Worm (Caenorhabditis elegans) whole organism, L1 larva: ENCODE results near the gene Y69H2.15.
A peak's percentile ranks its signal among the peaks of the same experiment; 100 is the strongest.

Experiments
- C16A3.4 ChIP-seq: fragments of 150-350 bp; optimal IDR thresholded peaks from 2 replicates; lab custom pipeline; 2014; ENCODE audit warnings: missing biosample characterization, missing genetic modification characterization
- aly-2 ChIP-seq: fragments of 150-350 bp; optimal IDR thresholded peaks from 2 replicates; lab custom pipeline; 2014; ENCODE audit warnings: missing biosample characterization, missing genetic modification characterization
- blmp-1 ChIP-seq: fragments of 150-350 bp; optimal IDR thresholded peaks from 2 replicates; lab custom pipeline; 2014; ENCODE audit warnings: missing biosample characterization, missing genetic modification characterization
- ceh-63 ChIP-seq: fragments of 200-800 bp; sonication (Bioruptor generic); optimal IDR thresholded peaks from 2 replicates; lab custom pipeline; 2018; ENCODE audit warnings: mild to moderate bottlenecking, missing genetic modification characterization, missing compliant biosample characterization
- ceh-8 ChIP-seq: fragments of 200-800 bp; sonication (Bioruptor generic); optimal IDR thresholded peaks from 2 replicates; lab custom pipeline; 2018; ENCODE audit warnings: mild to moderate bottlenecking, missing genetic modification characterization, moderate library complexity, missing compliant biosample characterization
- ceh-82 ChIP-seq, 3 experiments: fragments of 150-350 bp in 1 of 3; sonication (generic microtip) in 2 of 3; optimal IDR thresholded peaks; 2 replicates each; lab custom pipeline; 2014 to 2017; ENCODE audit warnings: missing biosample characterization in 3 of 3, missing genetic modification characterization in 3 of 3
- ceh-88 ChIP-seq: fragments of 200-800 bp; sonication (Bioruptor generic); IDR thresholded peaks from 2 replicates; pipeline ENCODE4 v1.3.6; 2022; ENCODE audit warnings: missing genetic modification characterization, missing compliant biosample characterization
- ceh-90 ChIP-seq: sonication (generic microtip); optimal IDR thresholded peaks from 2 replicates; lab custom pipeline; 2016; ENCODE audit warnings: missing genetic modification characterization, missing compliant biosample characterization
- dsc-1 ChIP-seq: sonication (generic microtip); optimal IDR thresholded peaks from 2 replicates; lab custom pipeline; 2016; ENCODE audit warnings: mild to moderate bottlenecking, missing genetic modification characterization, missing compliant biosample characterization
- efl-1 ChIP-seq, 4 experiments: fragments of 150-350 bp; optimal IDR thresholded peaks in 3 of 4; peaks in 1 of 4; 1 replicate in 1 of 4; 2 replicates in 3 of 4; lab custom pipeline; 2014; ENCODE audit warnings: missing biosample characterization in 2 of 4, missing genetic modification characterization in 2 of 4, missing genetic modification reagents in 2 of 4
- efl-3 ChIP-seq: fragments of 200-800 bp; sonication (Bioruptor generic); optimal IDR thresholded peaks from 2 replicates; lab custom pipeline; 2018; ENCODE audit warnings: mild to moderate bottlenecking, missing genetic modification characterization, missing compliant biosample characterization
- elt-2 ChIP-seq: sonication (generic microtip); optimal IDR thresholded peaks from 2 replicates; lab custom pipeline; 2016; ENCODE audit warnings: missing genetic modification characterization, mild to moderate bottlenecking, inconsistent platforms, missing compliant biosample characterization, missing genetic modification reagents
- ets-5 ChIP-seq: fragments of 200-800 bp; sonication (Bioruptor generic); IDR thresholded peaks from 2 replicates; pipeline ENCODE4 v1.3.6; 2022; ENCODE audit warnings: missing genetic modification characterization, missing compliant biosample characterization
- fkh-4 ChIP-seq: sonication (generic microtip); optimal IDR thresholded peaks from 2 replicates; lab custom pipeline; 2016; ENCODE audit warnings: missing compliant biosample characterization, missing genetic modification characterization, borderline replicate concordance
- fkh-8 ChIP-seq: sonication (generic microtip); optimal IDR thresholded peaks from 2 replicates; lab custom pipeline; 2016; ENCODE audit warnings: mild to moderate bottlenecking, missing genetic modification characterization, missing compliant biosample characterization
- hlh-17 ChIP-seq: fragments of 200-800 bp; sonication (Bioruptor generic); optimal IDR thresholded peaks from 2 replicates; lab custom pipeline; 2018; ENCODE audit warnings: missing genetic modification characterization, mild to moderate bottlenecking, missing compliant biosample characterization, moderate library complexity, borderline replicate concordance
- jun-1 ChIP-seq: fragments of 150-350 bp; optimal IDR thresholded peaks from 2 replicates; lab custom pipeline; 2014; ENCODE audit warnings: missing biosample characterization, missing genetic modification reagents, missing genetic modification characterization
- lin-13 ChIP-seq: fragments of 150-350 bp; optimal IDR thresholded peaks from 2 replicates; lab custom pipeline; 2014; ENCODE audit warnings: missing biosample characterization, missing genetic modification reagents, missing genetic modification characterization
- lin-14 ChIP-seq: fragments of 200-800 bp; sonication (Bioruptor generic); optimal IDR thresholded peaks from 2 replicates; lab custom pipeline; 2018; ENCODE audit warnings: mild to moderate bottlenecking, missing genetic modification characterization, moderate library complexity, missing compliant biosample characterization
- lin-35 ChIP-seq, 2 experiments: fragments of 150-350 bp; optimal IDR thresholded peaks; 2 replicates each; lab custom pipeline; 2014; ENCODE audit warnings: missing biosample characterization in 2 of 2, missing genetic modification characterization in 2 of 2, missing genetic modification reagents in 2 of 2
- lin-39 ChIP-seq: fragments of 150-350 bp; optimal IDR thresholded peaks from 2 replicates; lab custom pipeline; 2014; ENCODE audit warnings: missing biosample characterization, missing genetic modification reagents, missing genetic modification characterization
- lsy-2 ChIP-seq, 2 experiments: fragments of 150-350 bp; optimal IDR thresholded peaks; 2 replicates each; lab custom pipeline; 2014; ENCODE audit warnings: missing biosample characterization in 2 of 2, missing genetic modification characterization in 2 of 2
- mdl-1 ChIP-seq, 2 experiments: fragments of 150-350 bp; optimal IDR thresholded peaks; 2 replicates each; lab custom pipeline; 2014 to 2017; ENCODE audit warnings: missing biosample characterization in 2 of 2, missing genetic modification characterization in 2 of 2, inconsistent platforms in 1 of 2
- mep-1 ChIP-seq: fragments of 150-350 bp; optimal IDR thresholded peaks from 2 replicates; lab custom pipeline; 2014; ENCODE audit warnings: missing biosample characterization, missing genetic modification characterization
- nhr-19 ChIP-seq: fragments of 200-800 bp; sonication (Bioruptor generic); conservative IDR thresholded peaks from 2 replicates; pipeline ENCODE4 v1.3.6; 2022; ENCODE audit warnings: missing genetic modification characterization, missing compliant biosample characterization
- nhr-20 ChIP-seq: sonication (generic microtip); optimal IDR thresholded peaks from 2 replicates; lab custom pipeline; 2016; ENCODE audit warnings: mild to moderate bottlenecking, missing genetic modification characterization, missing compliant biosample characterization
- nhr-237 ChIP-seq: fragments of 150-350 bp; optimal IDR thresholded peaks from 2 replicates; lab custom pipeline; 2014; ENCODE audit warnings: missing biosample characterization, missing genetic modification characterization
- nhr-71 ChIP-seq: sonication (generic microtip); optimal IDR thresholded peaks from 2 replicates; lab custom pipeline; 2016; ENCODE audit warnings: mild to moderate bottlenecking, missing genetic modification characterization, moderate library complexity, missing compliant biosample characterization
- nhr-76 ChIP-seq: sonication (generic microtip); optimal IDR thresholded peaks from 2 replicates; lab custom pipeline; 2017; ENCODE audit warnings: missing biosample characterization, missing genetic modification characterization
- nhr-77 ChIP-seq: fragments of 150-350 bp; optimal IDR thresholded peaks from 2 replicates; lab custom pipeline; 2014; ENCODE audit warnings: missing biosample characterization, missing genetic modification characterization
- pag-3 ChIP-seq: sonication (generic microtip); optimal IDR thresholded peaks from 2 replicates; lab custom pipeline; 2017; ENCODE audit warnings: missing genetic modification characterization, mild to moderate bottlenecking, missing compliant biosample characterization, antibody characterized with exemption, borderline replicate concordance; ENCODE audit not compliant: insufficient read depth
- pax-3 ChIP-seq: fragments of 200-800 bp; sonication (Bioruptor generic); optimal IDR thresholded peaks from 2 replicates; lab custom pipeline; 2018; ENCODE audit warnings: mild to moderate bottlenecking, missing genetic modification characterization, moderate library complexity, missing compliant biosample characterization
- pqm-1 ChIP-seq: sonication (generic microtip); optimal IDR thresholded peaks from 3 replicates; lab custom pipeline; 2017; ENCODE audit warnings: missing biosample characterization, missing genetic modification characterization
- rnt-1 ChIP-seq: sonication (generic microtip); optimal IDR thresholded peaks from 2 replicates; lab custom pipeline; 2016; ENCODE audit warnings: mild to moderate bottlenecking, missing genetic modification characterization, moderate library complexity, missing compliant biosample characterization
- snpc-4 ChIP-seq: fragments of 150-350 bp; optimal IDR thresholded peaks from 2 replicates; lab custom pipeline; 2014; ENCODE audit warnings: missing biosample characterization, missing genetic modification characterization
- snu-23 ChIP-seq: sonication (generic microtip); optimal IDR thresholded peaks from 2 replicates; lab custom pipeline; 2016; ENCODE audit warnings: missing genetic modification characterization, missing compliant biosample characterization
- sox-4 ChIP-seq: sonication (generic microtip); optimal IDR thresholded peaks from 2 replicates; lab custom pipeline; 2016; ENCODE audit warnings: missing genetic modification characterization, missing compliant biosample characterization
- sptf-1 ChIP-seq: fragments of 150-350 bp; optimal IDR thresholded peaks from 2 replicates; lab custom pipeline; 2014; ENCODE audit warnings: missing biosample characterization, missing genetic modification characterization
- sup-37 ChIP-seq: fragments of 200-800 bp; sonication (Bioruptor generic); optimal IDR thresholded peaks from 2 replicates; lab custom pipeline; 2018; ENCODE audit warnings: mild to moderate bottlenecking, missing genetic modification characterization, missing compliant biosample characterization
- swsn-7 ChIP-seq: sonication (generic microtip); optimal IDR thresholded peaks from 2 replicates; lab custom pipeline; 2016; ENCODE audit warnings: missing genetic modification characterization, missing compliant biosample characterization
- unc-30 ChIP-seq: sonication (generic microtip); optimal IDR thresholded peaks from 2 replicates; lab custom pipeline; 2017; ENCODE audit warnings: missing biosample characterization, missing genetic modification characterization
- unc-62 ChIP-seq: fragments of 150-350 bp; optimal IDR thresholded peaks from 2 replicates; lab custom pipeline; 2014; ENCODE audit warnings: missing biosample characterization, missing genetic modification reagents, missing genetic modification characterization
- unc-98 ChIP-seq: fragments of 200-800 bp; sonication (Bioruptor generic); IDR thresholded peaks from 2 replicates; pipeline ENCODE4 v1.3.6; 2022; ENCODE audit warnings: missing genetic modification characterization, missing compliant biosample characterization
- xbp-1 ChIP-seq: sonication (generic microtip); optimal IDR thresholded peaks from 2 replicates; lab custom pipeline; 2016; ENCODE audit warnings: missing genetic modification characterization, missing compliant biosample characterization
- zip-4 ChIP-seq: fragments of 200-800 bp; sonication (Bioruptor generic); optimal IDR thresholded peaks from 2 replicates; lab custom pipeline; 2018; ENCODE audit warnings: mild to moderate bottlenecking, missing genetic modification characterization, moderate library complexity, missing compliant biosample characterization
- ztf-4 ChIP-seq: fragments of 150-350 bp; optimal IDR thresholded peaks from 2 replicates; lab custom pipeline; 2014; ENCODE audit warnings: missing biosample characterization, missing genetic modification characterization

Gene Y69H2.15

DNA sequence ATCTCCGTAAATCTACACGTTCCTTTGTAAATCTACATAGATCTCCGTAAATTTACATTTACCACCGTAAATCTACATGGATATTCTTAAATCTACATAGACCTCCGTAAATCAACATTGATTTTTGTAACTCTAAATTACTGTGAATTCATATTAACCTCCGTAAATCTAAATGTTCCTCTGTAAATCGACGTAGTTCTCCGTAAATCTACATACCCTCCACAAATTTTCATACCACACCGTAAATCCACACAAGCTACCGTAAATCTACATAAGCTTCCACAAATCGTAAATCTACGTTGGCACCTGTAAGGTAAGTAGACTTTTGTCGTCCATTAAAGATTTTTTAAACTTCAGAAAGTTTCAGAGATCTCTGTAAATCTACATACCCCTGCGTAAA lies 41.6 kb downstream of the Y69H2.15 start:
- no peak for TF ChIP-seq nhr-237 (tag; lab: Kevin White, UChicago)
- TF ChIP-seq lin-35 (GFP tag; optimal IDR thresholded peaks at IDR 0.05; lab: Kevin White, UChicago), result no peak
- TF ChIP-seq mep-1 (tag; lab: Kevin White, UChicago), result no peak
- no peak for TF ChIP-seq pqm-1
- no peak for TF ChIP-seq sptf-1 (tag; lab: Kevin White, UChicago)

DNA sequence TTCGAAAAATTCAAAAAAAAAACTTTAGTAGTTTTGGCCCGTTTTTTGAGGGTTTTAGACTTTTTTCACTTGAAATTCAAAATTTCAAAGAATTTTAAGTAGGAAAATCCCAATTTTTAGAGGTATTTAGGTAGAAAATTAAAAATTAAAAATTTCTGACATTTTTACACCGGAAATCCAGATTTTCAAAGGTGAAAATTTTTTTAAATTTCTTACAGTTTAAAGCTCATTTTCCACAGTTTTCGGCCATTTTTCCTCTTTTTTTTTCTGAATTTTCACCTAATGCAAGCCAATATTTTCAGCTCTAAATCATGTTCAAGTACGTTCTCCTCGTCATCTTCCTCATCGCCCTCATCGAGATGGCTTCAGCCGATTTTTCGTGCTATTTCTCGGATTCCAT lies 44.3 kb downstream of the Y69H2.15 start, which contains the start of gene txt-14:
txt-14 (plus strand) TSS at position 301 of the 400 bp plus-strand sequence.
- TF ChIP-seq swsn-7 (no peak), ceh-90 (tag; lab: Kevin White, UChicago) (no peak), jun-1 (no peak), nhr-20 (tag; lab: Kevin White, UChicago) (no peak), ceh-88 (GFP tag; lab: Robert Waterston, UW) (no peak), efl-3 (GFP tag; lab: Kevin White, UChicago) (no peak), lin-13 (no peak), hlh-17 (no peak)

DNA sequence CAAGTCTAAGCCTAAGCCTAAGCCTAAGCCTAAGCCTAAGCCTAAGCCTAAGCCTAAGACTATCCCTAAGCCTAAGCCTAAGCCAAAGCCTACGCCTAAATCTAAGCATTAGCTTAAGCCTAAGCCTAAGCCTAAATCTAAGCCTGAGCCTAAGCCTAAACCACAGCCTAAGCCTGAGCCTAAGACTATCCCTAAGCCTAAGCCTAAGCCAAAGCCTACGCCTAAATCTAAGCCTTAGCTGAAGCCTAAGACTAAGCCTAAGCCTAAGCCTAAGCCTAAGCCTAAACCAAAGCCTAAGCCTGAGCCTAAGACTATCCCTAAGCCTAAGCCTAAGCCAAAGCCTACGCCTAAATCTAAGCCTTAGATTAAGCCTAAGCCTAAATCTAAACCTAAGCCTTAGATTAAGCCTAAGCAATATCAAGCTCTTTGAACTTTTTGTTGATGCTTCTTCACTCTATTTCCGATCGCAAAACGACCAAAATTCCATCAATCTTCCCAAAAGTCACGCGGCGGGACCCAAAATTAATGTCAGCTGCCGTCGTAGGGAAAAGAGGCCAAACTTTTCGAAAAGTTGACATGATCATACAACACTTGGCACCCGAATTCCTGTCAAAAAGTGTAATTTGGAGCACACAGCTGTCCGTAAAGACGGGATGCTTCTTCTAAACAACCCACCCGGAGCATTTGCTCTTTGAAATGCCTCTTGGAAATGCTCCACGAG lies 45.1 kb downstream of the Y69H2.15 start:
- TF ChIP-seq dsc-1 (tag; lab: Kevin White, UChicago), result peak; percentile 80
- peak in 1 of 2 experiments; percentile 46 for TF ChIP-seq mdl-1 (tag; optimal IDR thresholded peaks at IDR 0.05; lab: Kevin White, UChicago)
- TF ChIP-seq jun-1, result no peak
- peak; percentile 83 for TF ChIP-seq rnt-1 (tag; lab: Kevin White, UChicago)
- no peak for TF ChIP-seq sup-37 (GFP tag; lab: Kevin White, UChicago)
- peak; percentile 74 for TF ChIP-seq lin-39 (tag; lab: Kevin White, UChicago)
- peak; percentile 44 to 63 for TF ChIP-seq lsy-2 (tag; optimal IDR thresholded peaks at IDR 0.05; lab: Kevin White, UChicago)
- no peak for TF ChIP-seq ceh-90 (tag; lab: Kevin White, UChicago)
- no peak for TF ChIP-seq fkh-8 (tag; lab: Kevin White, UChicago)
- TF ChIP-seq pag-3 (tag; lab: Kevin White, UChicago), result peak; percentile 66
- no peak for TF ChIP-seq pax-3
- no peak for TF ChIP-seq unc-98 (GFP tag; lab: Robert Waterston, UW)
- TF ChIP-seq xbp-1 (tag; lab: Kevin White, UChicago), result no peak
- TF ChIP-seq nhr-71, result peak; percentile 89
- TF ChIP-seq swsn-7, result peak; percentile 24
- TF ChIP-seq sox-4 (tag; lab: Kevin White, UChicago), result no peak
- TF ChIP-seq C16A3.4 (tag; lab: Kevin White, UChicago), result peak; percentile 21
- TF ChIP-seq nhr-77 (tag; lab: Kevin White, UChicago), result no peak
- TF ChIP-seq ceh-82 (tag; optimal IDR thresholded peaks at IDR 0.05; lab: Kevin White, UChicago), result no peak
- TF ChIP-seq ceh-8 (GFP tag; lab: Kevin White, UChicago), result no peak
- peak; percentile 61 for TF ChIP-seq snu-23 (GFP tag; lab: Kevin White, UChicago)
- TF ChIP-seq lin-13, result no peak
- TF ChIP-seq unc-62 (GFP tag; lab: Kevin White, UChicago), result no peak
- peak; percentile 5 to 19 for TF ChIP-seq efl-1 (optimal IDR thresholded peaks at IDR 0.05; lab: Kevin White, UChicago)
- TF ChIP-seq efl-1 (GFP tag; optimal IDR thresholded peaks at IDR 0.05 in 1 of 2; lab: Kevin White, UChicago), result peak in 1 of 2 experiments; percentile 77
- TF ChIP-seq snpc-4 (tag; lab: Kevin White, UChicago), result peak; percentile 3
- no peak for TF ChIP-seq nhr-76 (tag; lab: Kevin White, UChicago)
- no peak for TF ChIP-seq blmp-1 (tag; lab: Kevin White, UChicago)
- peak; percentile 85 for TF ChIP-seq lin-14 (GFP tag; lab: Kevin White, UChicago)
- peak; percentile 27 for TF ChIP-seq ztf-4 (tag; lab: Kevin White, UChicago)
- no peak for TF ChIP-seq zip-4 (GFP tag; lab: Kevin White, UChicago)
- TF ChIP-seq unc-30, result no peak
- no peak for TF ChIP-seq sptf-1 (tag; lab: Kevin White, UChicago)
- no peak for TF ChIP-seq ets-5 (GFP tag; lab: Robert Waterston, UW)
- no peak for TF ChIP-seq efl-3 (GFP tag; lab: Kevin White, UChicago)
- TF ChIP-seq nhr-20 (tag; lab: Kevin White, UChicago), result peak; percentile 44
- no peak for TF ChIP-seq aly-2 (tag; lab: Kevin White, UChicago)
- peak; percentile 90 for TF ChIP-seq nhr-19 (GFP tag; lab: Robert Waterston, UW)
- TF ChIP-seq fkh-4 (tag; lab: Kevin White, UChicago), result peak; percentile 74
- TF ChIP-seq ceh-88 (GFP tag; lab: Robert Waterston, UW), result no peak
- no peak for TF ChIP-seq elt-2 (tag; lab: Kevin White, UChicago)
- TF ChIP-seq ceh-63 (GFP tag; lab: Kevin White, UChicago), result no peak
